Worm (Caenorhabditis elegans): ENCODE data around the gene pals-21.

DNA sequence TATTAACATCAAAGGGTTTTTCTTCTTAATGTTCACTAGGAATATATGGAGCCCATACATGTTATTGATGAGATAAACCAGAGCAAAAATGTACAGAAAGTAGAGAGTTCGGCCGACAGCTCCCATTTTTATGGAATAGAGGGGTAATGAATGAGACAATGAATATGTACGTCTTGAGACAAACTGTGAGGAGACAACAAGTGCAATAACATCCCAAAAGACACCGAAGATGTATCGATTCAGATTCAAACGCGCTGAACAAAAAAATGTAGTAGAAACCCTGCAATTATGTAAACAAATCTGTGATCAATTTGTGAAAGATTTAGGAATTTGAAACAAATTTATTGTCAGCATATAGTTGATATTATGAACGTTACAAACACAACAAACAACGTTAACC, 33.4 kb downstream of the pals-21 start:
- no peak for TF ChIP-seq mml-1 (tag; optimal IDR thresholded peaks at IDR 0.05)
- TF ChIP-seq nhr-25 (tag; optimal IDR thresholded peaks at IDR 0.05): no peak
- no peak for TF ChIP-seq jun-1 (tag; optimal IDR thresholded peaks at IDR 0.05)
